Worm (Caenorhabditis elegans) whole organism, early embryonic: ENCODE data around the gene R02E12.12.

Source experiments
- B0310.2 ChIP-seq: sonication (generic microtip); optimal IDR thresholded peaks from 2 replicates; lab custom pipeline; 2016; ENCODE audit warnings: mild to moderate bottlenecking, missing genetic modification characterization, missing compliant biosample characterization
- F13C5.2 ChIP-seq: sonication (generic microtip); optimal IDR thresholded peaks from 2 replicates; lab custom pipeline; 2017; ENCODE audit warnings: mild to moderate bottlenecking, missing genetic modification characterization, inconsistent platforms, missing compliant biosample characterization
- aly-1 ChIP-seq: sonication (generic microtip); optimal IDR thresholded peaks from 2 replicates; lab custom pipeline; 2016; ENCODE audit warnings: missing genetic modification characterization, missing compliant biosample characterization
- ama-1 ChIP-seq: fragments of 150-350 bp; optimal IDR thresholded peaks from 2 replicates; lab custom pipeline; 2014
- ceh-13 ChIP-seq: fragments of 200-800 bp; sonication (Bioruptor generic); optimal IDR thresholded peaks from 2 replicates; lab custom pipeline; 2018; ENCODE audit warnings: mild to moderate bottlenecking, missing genetic modification characterization, missing compliant biosample characterization
- ceh-36 ChIP-seq: sonication (generic microtip); optimal IDR thresholded peaks from 2 replicates; lab custom pipeline; 2016; ENCODE audit warnings: missing genetic modification characterization, inconsistent platforms, missing compliant biosample characterization
- ets-7 ChIP-seq: sonication (generic microtip); optimal IDR thresholded peaks from 2 replicates; lab custom pipeline; 2016; ENCODE audit warnings: missing genotype, missing genetic modification characterization, missing compliant biosample characterization
- flt-1 ChIP-seq: fragments of 200-800 bp; sonication (Bioruptor generic); IDR thresholded peaks from 2 replicates; pipeline ENCODE4 v1.3.6; 2022; ENCODE audit warnings: missing genetic modification characterization, missing compliant biosample characterization
- hmbx-1 ChIP-seq: sonication (generic microtip); optimal IDR thresholded peaks from 2 replicates; lab custom pipeline; 2016; ENCODE audit warnings: mild to moderate bottlenecking, missing genetic modification characterization, missing compliant biosample characterization
- hmg-4 ChIP-seq: fragments of 200-800 bp; sonication (Bioruptor generic); optimal IDR thresholded peaks from 2 replicates; lab custom pipeline; 2018; ENCODE audit warnings: mild to moderate bottlenecking, missing genetic modification characterization, missing compliant biosample characterization
- hnd-1 ChIP-seq: sonication (generic microtip); optimal IDR thresholded peaks from 2 replicates; lab custom pipeline; 2016; ENCODE audit warnings: missing genetic modification characterization, missing compliant biosample characterization
- pes-1 ChIP-seq: fragments of 200-800 bp; sonication (Bioruptor generic); IDR thresholded peaks from 2 replicates; pipeline ENCODE4 v1.3.6; 2022; ENCODE audit warnings: missing genetic modification reagents, missing genetic modification characterization, missing compliant biosample characterization
- scrt-1 ChIP-seq: fragments of 200-800 bp; sonication (Bioruptor generic); IDR thresholded peaks from 2 replicates; pipeline ENCODE4 v1.3.6; 2022; ENCODE audit warnings: missing genetic modification characterization, missing compliant biosample characterization
- sea-1 ChIP-seq: fragments of 200-800 bp; sonication (Bioruptor generic); conservative IDR thresholded peaks from 2 replicates; pipeline ENCODE4 v1.3.6; 2022; ENCODE audit warnings: missing genetic modification characterization, missing compliant biosample characterization
- tbx-11 ChIP-seq: fragments of 200-800 bp; sonication (Bioruptor generic); IDR thresholded peaks from 2 replicates; pipeline ENCODE4 v1.3.6; 2022; ENCODE audit warnings: missing genetic modification characterization, missing compliant biosample characterization
- tbx-37 ChIP-seq: fragments of 200-800 bp; sonication (Bioruptor generic); conservative IDR thresholded peaks from 2 replicates; pipeline ENCODE4 v1.3.6; 2022; ENCODE audit warnings: missing genetic modification reagents, missing genetic modification characterization, missing compliant biosample characterization
- tra-4 ChIP-seq: sonication (generic microtip); optimal IDR thresholded peaks from 2 replicates; lab custom pipeline; 2017; ENCODE audit warnings: missing genetic modification characterization, missing compliant biosample characterization

The R02E12.12 gene

DNA sequence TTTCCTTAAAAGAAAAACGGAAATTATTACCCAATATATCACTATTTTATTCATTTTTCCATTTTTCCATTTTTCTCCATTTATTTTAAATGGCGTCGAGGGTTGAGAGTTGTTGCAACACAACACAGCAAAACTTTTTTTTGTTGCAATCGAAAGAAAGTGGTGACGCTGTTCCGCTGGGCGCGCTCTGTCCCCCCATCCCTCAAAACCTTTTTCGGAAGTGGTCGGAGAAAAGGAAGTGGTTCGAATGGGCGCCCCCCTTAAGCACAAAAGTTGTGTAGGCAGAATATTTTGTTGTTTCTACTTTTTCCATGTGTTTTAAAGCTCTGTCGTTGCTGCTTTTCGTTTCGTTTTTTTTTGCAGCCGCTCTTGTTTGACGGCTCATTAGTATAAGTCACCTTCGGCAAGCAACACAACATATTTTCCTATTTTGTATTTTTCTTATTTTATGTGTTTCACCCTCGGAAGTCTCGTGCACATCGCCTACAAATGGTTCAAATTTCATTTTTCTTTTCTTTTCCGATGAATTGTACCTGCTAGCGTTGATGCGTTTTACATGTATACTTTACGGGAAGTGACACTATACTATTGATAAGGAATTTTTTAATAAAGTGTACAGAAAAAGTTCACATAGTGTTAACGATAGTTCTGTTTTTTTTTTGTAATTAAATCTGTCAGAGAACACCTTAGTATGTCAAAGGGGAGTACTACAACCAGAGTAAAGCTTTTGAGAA, 14.4 kb downstream of the R02E12.12 start:
- TF ChIP-seq ama-1 (lab: Kevin White, UChicago) = no peak
- TF ChIP-seq aly-1 (tag; lab: Kevin White, UChicago) = no peak
- TF ChIP-seq sea-1 (GFP tag; lab: Robert Waterston, UW) = no peak
- TF ChIP-seq pes-1 (GFP tag; lab: Robert Waterston, UW) = no peak
- no peak for TF ChIP-seq hmg-4 (GFP tag; lab: Kevin White, UChicago)
- no peak for TF ChIP-seq ceh-36 (tag; lab: Kevin White, UChicago)
- TF ChIP-seq flt-1 (GFP tag; lab: Robert Waterston, UW) = no peak
- no peak for TF ChIP-seq ceh-13 (GFP tag; lab: Kevin White, UChicago)
- TF ChIP-seq hnd-1 (tag; lab: Kevin White, UChicago) = no peak
- TF ChIP-seq tra-4 (tag; lab: Kevin White, UChicago) = no peak
- TF ChIP-seq F13C5.2 (tag; lab: Kevin White, UChicago) = no peak
- no peak for TF ChIP-seq scrt-1 (GFP tag; lab: Robert Waterston, UW)
- no peak for TF ChIP-seq B0310.2 (tag; lab: Kevin White, UChicago)
- no peak for TF ChIP-seq hmbx-1

DNA sequence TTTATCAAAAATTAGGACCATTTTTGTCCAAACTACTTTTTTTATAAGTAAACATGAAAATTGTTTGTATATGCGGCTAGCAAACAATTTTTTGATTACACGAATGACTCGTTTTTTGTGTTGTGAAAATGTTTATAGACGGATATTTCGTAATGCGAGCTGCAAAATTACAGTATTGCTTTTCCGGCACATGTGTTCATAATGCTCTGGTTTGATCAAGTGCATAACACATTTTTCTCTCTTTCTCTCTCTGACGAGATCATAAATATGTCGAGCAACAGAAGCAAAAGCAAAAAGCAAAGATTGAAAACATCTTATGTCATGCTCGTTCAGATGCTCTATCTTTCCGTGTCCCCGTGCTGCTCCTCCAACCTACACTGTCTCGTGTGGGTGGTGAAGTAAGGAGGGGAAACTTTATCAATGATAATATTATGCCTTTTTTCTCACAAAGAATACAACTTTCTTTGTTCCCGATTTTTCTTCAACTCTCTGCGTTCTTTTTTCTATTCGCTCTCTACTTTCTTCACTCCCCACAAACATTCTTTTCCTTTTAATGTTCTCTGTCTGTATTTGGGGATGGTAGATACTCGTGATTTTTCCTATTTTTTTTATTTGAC, 15.4 kb downstream of the R02E12.12 start:
- TF ChIP-seq ceh-13 (GFP tag; lab: Kevin White, UChicago) = no peak
- no peak for TF ChIP-seq tbx-37 (GFP tag; lab: Robert Waterston, UW)
- TF ChIP-seq B0310.2 (tag; lab: Kevin White, UChicago) = no peak
- TF ChIP-seq hnd-1 (tag; lab: Kevin White, UChicago) = no peak
- no peak for TF ChIP-seq pes-1 (GFP tag; lab: Robert Waterston, UW)
- TF ChIP-seq sea-1 (GFP tag; lab: Robert Waterston, UW) = no peak
- TF ChIP-seq tra-4 (tag; lab: Kevin White, UChicago) = no peak
- TF ChIP-seq flt-1 (GFP tag; lab: Robert Waterston, UW) = no peak
- TF ChIP-seq hmg-4 (GFP tag; lab: Kevin White, UChicago) = no peak
- no peak for TF ChIP-seq ets-7 (tag; lab: Kevin White, UChicago)
- no peak for TF ChIP-seq ceh-36 (tag; lab: Kevin White, UChicago)
- no peak for TF ChIP-seq aly-1 (tag; lab: Kevin White, UChicago)
- no peak for TF ChIP-seq scrt-1 (GFP tag; lab: Robert Waterston, UW)
- no peak for TF ChIP-seq hmbx-1
- TF ChIP-seq F13C5.2 (tag; lab: Kevin White, UChicago) = no peak
- TF ChIP-seq ama-1 (lab: Kevin White, UChicago) = no peak
- no peak for TF ChIP-seq tbx-11 (GFP tag; lab: Robert Waterston, UW)

DNA sequence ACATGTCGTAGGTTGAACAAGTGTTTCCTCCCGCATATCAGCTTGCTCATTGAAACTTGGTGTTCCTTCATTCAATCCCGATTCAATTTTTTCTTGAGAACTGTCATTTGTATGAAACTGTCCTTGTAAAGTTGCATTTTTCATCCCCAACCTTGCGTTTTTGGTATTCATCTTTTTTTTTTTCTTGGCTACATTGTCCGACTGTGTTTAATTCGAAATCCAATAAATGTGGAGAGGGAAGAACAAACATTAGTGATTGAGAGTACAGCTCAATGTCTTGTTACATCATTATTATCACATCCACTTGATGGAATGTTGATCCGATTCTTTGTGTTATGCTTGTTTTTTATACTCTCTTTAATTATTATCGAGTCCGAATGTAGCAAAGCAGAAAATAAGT, 18.6 kb downstream of the R02E12.12 start, which contains the start of gene acr-10:
Gene acr-10, plus strand, starts transcription at position 301 of the 400 bp plus-strand sequence.
- TF ChIP-seq tbx-11 (GFP tag; lab: Robert Waterston, UW) (no peak), aly-1 (tag; lab: Kevin White, UChicago) (no peak), ama-1 (lab: Kevin White, UChicago) (no peak), tra-4 (tag; lab: Kevin White, UChicago) (no peak), flt-1 (GFP tag; lab: Robert Waterston, UW) (no peak), tbx-37 (GFP tag; lab: Robert Waterston, UW) (no peak), B0310.2 (tag; lab: Kevin White, UChicago) (no peak), hnd-1 (tag; lab: Kevin White, UChicago) (no peak), hmg-4 (GFP tag; lab: Kevin White, UChicago) (no peak), sea-1 (GFP tag; lab: Robert Waterston, UW) (no peak), ets-7 (tag; lab: Kevin White, UChicago) (no peak), hmbx-1 (no peak), F13C5.2 (tag; lab: Kevin White, UChicago) (no peak), pes-1 (GFP tag; lab: Robert Waterston, UW) (no peak), scrt-1 (GFP tag; lab: Robert Waterston, UW) (no peak), ceh-13 (GFP tag; lab: Kevin White, UChicago) (no peak), ceh-36 (tag; lab: Kevin White, UChicago) (no peak)
